Fruit fly (Drosophila melanogaster): Measurements from ENCODE around the gene CG12278.

The CG12278 gene

DNA sequence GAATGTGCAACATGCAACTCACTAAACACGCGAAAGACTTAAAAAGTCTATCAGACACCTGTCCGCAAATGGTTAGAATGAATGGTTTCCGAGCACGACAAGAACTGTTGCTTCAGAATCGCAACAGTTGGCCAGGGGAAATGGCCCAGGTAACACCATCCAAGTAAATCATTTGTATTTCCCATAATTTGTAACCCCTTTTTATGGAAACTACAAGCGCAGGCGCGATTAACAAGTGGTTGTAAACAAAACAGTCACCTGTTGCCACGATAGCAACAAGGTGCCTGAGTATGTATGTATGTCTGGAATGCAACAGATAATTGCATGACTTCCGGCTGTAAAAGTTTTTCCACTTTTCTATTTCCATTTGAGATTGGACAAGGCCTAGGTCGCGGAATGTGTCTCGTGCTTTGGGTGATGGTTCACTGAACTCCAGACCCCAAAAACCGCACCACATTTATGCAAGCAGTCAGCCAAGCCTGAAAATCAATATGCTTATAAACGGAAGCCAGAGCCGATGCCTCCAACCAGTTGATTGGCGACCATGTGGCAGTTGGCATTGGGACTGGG is at the start of gene CG12278:
CG12278 (plus strand) TSS at position 520 of the 570 bp plus-strand sequence.
- no peak for TF ChIP-seq CTCF (optimal IDR thresholded peaks at IDR 0.05)
- no peak for TF ChIP-seq CG8478 (optimal IDR thresholded peaks at IDR 0.05)

DNA sequence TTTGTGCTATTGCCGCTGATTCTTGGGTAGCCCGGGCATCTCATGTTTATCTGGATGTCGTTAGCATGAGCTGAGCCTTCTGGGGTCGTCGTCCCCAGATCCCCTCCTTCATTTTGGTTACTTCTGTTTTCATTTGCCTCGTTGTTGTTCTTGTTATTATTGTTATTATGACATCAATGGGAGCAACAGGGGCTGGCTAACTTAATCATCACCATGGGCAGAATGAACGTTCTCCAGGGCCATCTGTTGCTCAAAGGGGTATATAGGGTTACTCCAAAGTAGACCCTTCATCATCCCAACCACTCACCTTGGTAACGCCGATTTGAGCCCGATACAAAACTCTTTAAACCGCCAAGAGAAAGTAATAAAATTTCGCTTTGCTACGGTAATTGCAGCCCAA is 45.5 kb upstream of the CG12278 start:
- TF ChIP-seq CTCF (optimal IDR thresholded peaks at IDR 0.05) = no peak
- TF ChIP-seq CG8478 (optimal IDR thresholded peaks at IDR 0.05) = no peak

DNA sequence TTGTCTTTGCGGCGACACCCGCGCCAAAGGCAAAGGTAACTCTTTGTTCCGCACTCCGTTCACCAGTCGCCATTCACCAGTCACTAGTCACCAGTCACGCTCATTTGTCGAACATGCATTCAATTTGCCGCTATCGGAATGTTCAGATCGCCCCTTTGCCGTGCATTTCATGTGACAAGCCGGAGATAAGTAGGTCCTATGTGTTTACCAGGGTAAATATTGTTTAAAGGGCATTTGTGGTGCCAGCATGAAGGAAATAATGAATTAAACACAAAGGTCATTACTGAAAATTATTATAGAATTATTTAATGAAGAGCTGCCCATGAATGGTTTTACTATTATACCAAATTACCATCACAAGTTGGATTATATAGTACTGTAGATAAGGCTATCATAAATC is 42.7 kb upstream of the CG12278 start:
- TF ChIP-seq CTCF (optimal IDR thresholded peaks at IDR 0.05) (no peak), CG8478 (optimal IDR thresholded peaks at IDR 0.05) (no peak)

DNA sequence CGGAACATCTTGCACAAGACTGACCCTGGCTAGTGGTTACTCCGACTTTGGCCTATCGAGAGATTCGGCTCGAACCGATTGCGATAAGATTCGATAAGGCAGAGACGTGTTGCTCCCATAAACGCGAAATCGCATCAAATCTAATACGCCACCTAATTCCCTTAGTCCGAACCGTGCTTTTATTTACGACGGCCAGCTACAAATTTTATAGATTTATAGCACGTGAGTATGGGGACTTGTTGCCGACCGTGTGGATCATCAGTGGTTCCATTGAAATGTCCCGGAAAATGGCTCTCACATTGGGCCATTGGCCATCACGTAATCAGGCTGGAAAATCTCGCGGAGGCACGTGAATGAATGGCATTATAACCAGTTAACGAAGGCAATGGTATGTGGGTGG is 36.9 kb upstream of the CG12278 start, which contains the start of gene Alp5:
Alp5 (minus strand) TSS at position 24 of the 400 bp plus-strand sequence.
- TF ChIP-seq CG8478 (optimal IDR thresholded peaks at IDR 0.05) (no peak), CTCF (optimal IDR thresholded peaks at IDR 0.05) (no peak)

DNA sequence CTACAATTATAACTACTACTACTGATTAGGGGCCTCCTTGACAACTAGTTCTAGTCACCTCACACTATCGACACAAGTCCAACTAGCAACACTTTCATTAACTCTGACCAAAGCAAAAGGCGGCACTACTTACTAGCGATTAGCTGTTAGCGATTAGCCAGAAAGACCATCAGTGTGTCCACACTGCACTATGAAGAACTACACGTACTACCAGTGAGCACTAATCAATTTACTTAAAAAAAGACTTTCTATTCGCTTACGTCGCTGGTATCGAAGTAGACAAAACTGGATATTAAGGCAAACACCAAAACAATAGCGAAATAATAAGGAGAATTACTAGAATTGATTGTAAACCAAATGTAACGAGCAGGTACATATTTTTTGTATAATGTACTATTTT is 30.1 kb upstream of the CG12278 start:
- TF ChIP-seq CG8478 (optimal IDR thresholded peaks at IDR 0.05) (no peak), CTCF (optimal IDR thresholded peaks at IDR 0.05) (no peak)

DNA sequence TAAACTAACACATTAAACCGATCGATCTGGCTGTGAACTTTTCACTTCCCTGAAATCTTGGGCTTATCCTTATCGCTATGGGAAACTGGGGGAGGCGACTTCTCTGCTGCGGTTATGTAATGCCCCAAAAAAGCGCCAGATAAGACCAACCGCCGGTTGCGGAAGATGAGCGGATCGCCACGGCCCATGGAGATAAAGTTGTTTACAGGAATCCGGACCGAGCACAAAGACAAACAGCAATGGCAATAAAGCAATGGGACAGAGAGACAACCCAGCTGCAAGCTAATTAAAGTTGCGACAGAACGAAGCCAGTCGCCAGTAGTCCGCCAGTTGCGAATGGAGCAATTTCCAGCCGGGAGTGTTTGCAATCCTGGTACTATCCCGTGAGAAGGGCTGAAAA is 28.2 kb upstream of the CG12278 start, which contains the start of gene CG5697:
CG5697 (plus strand) TSS at position 314 of the 400 bp plus-strand sequence.
- TF ChIP-seq CG8478 (optimal IDR thresholded peaks at IDR 0.05) (no peak), CTCF (optimal IDR thresholded peaks at IDR 0.05) (no peak)

DNA sequence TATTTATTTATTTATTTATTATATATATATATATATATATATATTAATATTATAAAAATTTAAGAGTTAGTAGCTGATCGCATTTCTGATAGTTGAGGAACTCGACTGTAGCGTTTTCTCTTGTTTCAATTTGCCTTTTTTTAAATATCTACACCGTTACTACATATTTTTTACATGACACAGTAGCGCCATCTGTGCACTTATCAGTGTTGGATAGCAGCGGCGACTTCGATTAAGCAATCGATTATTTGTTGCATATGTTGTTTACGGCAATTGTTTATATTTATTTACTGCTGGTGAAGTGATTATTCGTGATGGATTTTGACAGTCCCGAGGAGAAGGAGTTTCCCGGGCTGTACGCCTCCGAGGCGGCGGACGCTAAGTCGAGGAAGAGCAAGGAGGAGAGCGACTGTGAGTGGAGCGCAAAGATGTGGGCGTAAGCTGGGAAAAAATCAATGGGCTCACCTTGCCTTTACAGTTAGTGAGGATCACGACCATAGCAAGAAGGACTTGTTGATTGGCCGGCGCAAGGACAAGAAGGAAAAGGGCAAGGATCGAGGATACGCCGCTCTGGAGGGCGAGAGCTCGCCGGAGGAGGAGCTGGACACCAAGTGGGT is 26.3 kb upstream of the CG12278 start, which contains the start of gene Rlip:
Rlip (plus strand) TSS at position 221 of the 617 bp plus-strand sequence.
- TF ChIP-seq CTCF (optimal IDR thresholded peaks at IDR 0.05) = peak; percentile 92 to 94
- no peak for TF ChIP-seq CG8478 (optimal IDR thresholded peaks at IDR 0.05)

DNA sequence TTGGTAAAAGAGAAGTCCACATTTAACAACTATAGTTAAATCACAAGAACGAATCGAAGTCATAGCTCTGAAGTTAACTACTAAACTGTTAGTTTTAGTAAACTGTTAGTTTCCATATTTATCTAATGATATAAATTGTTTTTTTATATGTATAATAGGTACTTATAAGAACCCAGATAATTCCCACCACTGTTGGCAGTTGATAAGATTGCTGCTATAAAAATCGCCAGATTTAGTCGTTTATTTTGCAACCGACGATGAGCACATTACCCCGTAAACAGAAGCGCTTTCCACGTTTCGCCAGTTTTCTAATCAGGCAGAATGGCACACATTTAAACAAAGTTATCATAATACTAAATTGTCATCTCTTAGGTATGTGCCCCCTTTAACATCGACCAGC is 24.8 kb upstream of the CG12278 start:
- TF ChIP-seq CG8478 (optimal IDR thresholded peaks at IDR 0.05) = no peak

DNA sequence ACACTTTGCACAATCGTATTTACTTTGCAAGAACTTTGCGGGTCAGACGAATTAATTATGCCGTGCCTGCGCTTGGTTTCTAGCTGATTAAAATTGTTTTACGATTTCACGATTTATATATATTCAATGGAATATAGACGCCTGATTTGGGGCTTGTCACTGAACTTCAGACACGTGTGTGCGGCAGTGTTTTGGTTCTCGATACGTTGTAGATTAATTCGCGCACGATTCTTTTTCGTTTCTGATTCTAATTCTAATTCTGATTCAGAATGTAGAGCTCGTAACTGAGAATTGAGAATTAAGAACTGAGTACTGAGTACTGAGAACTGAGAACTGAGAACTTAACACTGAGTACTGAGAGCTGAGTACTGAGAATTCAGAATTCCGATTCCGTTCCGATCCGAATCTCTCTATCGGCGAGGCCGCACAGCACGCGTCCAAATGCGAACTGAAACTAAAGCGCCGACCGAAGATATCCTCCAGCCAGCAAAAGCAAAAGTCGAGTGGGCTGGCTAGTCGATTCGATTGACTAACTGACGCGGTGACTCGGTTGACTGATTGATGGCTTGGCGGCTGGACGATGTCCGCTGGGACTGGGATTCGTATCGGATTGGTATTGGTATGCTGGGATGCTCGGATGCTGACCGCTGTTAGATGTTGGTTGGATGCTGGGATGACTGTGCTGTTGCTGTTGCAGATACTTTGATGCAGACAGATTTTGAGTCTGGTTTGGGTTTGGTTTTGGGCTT is 20.9 kb upstream of the CG12278 start:
- TF ChIP-seq CG8478 (optimal IDR thresholded peaks at IDR 0.05) (no peak), CTCF (optimal IDR thresholded peaks at IDR 0.05) (no peak)

DNA sequence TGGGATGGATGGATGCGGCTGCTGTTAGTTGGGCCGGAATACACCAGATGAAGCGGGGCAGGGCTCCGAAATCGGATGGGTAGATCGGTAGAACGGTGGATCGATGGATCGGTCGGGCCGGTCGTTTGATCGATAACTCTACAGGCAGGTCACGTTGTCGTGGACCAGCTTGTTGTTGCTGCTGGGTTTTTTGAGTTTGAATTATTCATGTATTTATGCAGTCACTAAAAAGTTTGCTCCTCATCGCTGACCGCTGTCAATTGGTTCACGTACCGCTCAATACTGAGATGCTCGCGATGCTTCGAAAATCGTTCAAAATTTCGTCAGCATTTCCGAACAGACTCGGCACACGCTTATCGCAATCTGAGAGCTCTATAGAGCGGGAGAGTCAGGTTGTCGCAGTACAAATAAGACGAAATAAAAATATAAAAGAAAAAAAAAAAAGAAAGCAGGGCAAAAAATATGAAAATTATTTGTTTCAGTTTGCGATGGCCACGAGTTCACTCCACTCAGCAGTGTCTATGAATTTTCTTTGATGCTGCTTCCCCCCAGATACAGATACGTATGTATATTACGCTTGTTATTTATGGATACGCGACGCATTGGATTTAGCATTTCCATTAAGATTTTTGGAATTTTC is 19.8 kb upstream of the CG12278 start, which contains the start of gene peg:
peg (minus strand) TSS at position 262 of the 640 bp plus-strand sequence.
- TF ChIP-seq CTCF (optimal IDR thresholded peaks at IDR 0.05) = no peak
- TF ChIP-seq CG8478 (optimal IDR thresholded peaks at IDR 0.05) = no peak

DNA sequence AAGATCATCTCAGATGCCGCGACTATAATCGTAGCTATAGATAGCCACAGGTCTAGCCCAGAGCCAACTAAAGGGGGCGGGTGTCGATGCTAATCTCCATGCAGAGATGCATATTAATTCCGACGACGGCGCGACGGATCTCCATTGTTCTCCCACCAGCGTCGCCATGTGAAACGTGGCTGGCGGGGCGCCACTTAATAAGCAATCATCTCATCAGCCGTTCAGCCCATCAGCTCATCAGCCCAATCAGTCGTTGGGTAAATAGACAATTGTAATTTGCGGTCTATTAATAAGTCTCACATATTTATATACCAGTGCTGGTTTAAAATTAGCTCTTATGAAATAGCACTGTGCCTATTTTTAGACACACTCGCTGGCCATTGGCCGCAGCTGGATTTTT is 18.4 kb upstream of the CG12278 start:
- TF ChIP-seq CG8478 (optimal IDR thresholded peaks at IDR 0.05) (no peak), CTCF (optimal IDR thresholded peaks at IDR 0.05) (no peak)

DNA sequence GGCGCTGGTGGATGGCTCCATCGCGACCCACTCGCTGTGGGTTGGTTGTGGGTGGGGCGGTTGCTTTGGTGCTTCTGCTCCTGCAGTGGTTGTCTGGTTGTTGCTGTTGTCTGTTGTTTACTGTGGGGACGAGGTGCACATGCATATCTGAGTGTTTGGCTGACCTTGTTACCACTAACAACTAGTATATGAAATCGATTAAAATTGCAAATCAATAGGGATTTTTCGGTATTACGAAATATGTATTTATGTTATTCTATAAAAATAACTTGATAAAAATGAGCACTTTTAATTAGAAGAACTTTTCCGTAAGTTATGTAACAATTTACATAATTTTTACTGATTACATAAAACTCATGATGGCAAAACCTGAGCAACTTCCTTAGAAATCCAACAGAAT is 1.5 kb upstream of the CG12278 start, which contains the start of gene Dhc93AB:
Dhc93AB (minus strand) TSS at position 101 of the 400 bp plus-strand sequence.
- no peak for TF ChIP-seq CG8478 (optimal IDR thresholded peaks at IDR 0.05)
- no peak for TF ChIP-seq CTCF (optimal IDR thresholded peaks at IDR 0.05)

DNA sequence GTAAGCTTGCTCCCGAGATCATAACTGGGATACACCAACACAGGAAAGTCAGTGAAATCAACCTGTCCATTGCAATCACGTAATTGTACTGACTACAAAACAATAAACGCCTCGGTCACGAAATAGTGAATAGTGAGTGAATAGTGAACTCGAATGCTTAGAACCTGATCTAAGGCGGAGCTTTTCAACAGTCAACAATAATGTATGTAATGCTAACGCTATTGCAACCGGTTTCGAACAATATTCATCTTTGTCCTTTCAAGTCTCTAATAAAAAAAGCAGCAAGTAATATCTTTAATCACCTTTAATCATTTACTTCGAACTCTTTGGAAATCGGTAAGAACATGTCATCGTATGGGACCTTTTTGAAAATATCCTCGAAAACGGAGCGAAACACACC is 1.9 kb downstream of the CG12278 start, which contains the start of gene CG31189:
CG31189 (minus strand) TSS at position 101 of the 400 bp plus-strand sequence.
- TF ChIP-seq CG8478 (optimal IDR thresholded peaks at IDR 0.05) (no peak), CTCF (optimal IDR thresholded peaks at IDR 0.05) (no peak)

DNA sequence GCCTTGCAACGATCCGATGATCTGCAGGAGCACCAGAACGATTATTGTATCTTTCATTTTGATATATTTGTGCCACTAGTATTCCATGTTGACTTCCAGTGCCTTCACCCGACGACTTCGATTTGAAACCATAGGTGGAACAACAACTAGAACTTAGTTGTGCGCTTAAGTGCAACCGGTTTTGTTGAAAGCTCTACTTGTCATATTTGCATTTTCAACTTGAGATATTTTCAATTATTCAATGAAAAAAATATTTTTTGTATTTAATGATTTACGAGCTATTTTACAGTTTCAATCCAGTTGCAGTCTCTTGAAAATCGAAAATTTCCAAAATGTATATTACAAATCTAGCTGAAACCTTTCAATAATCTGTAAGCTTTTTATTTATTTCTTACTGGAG is 3.1 kb downstream of the CG12278 start, which contains the start of gene CG31207:
CG31207 (minus strand) TSS at position 101 of the 400 bp plus-strand sequence.
- TF ChIP-seq CTCF (optimal IDR thresholded peaks at IDR 0.05) (no peak), CG8478 (optimal IDR thresholded peaks at IDR 0.05) (no peak)

DNA sequence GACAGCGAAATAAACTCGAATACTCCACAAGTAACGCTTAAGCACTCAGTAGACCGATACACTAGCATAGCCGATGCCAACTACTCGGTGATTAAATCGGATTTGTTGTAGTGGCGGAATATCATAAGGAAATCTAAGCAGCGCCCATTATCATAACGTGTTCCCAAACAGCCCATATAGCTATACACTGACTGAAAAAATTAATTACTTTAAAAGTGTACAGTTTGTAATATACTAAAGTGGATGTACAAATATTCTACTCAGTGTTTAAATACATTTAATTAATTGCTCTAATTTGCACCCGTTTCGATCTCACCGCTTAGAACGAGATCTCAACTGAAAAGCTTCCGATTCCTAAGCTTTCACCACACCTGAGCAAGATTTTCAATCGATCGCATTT is 4.9 kb downstream of the CG12278 start, which contains the start of gene CG7079:
CG7079 (minus strand) TSS at position 101 of the 400 bp plus-strand sequence.
- TF ChIP-seq CTCF (optimal IDR thresholded peaks at IDR 0.05) (no peak), CG8478 (optimal IDR thresholded peaks at IDR 0.05) (no peak)

Data from S2 (cell line).